Worm (Caenorhabditis elegans) whole organism, L3 larva: ENCODE measurements around the gene srx-134.

Source experiments
- aly-2 ChIP-seq: fragments of 150-350 bp; optimal IDR thresholded peaks from 2 replicates; lab custom pipeline; 2014; ENCODE audit warnings: missing biosample characterization, missing genetic modification characterization
- egl-27 ChIP-seq: sonication (generic microtip); optimal IDR thresholded peaks from 4 replicates; lab custom pipeline; 2017; ENCODE audit warnings: missing biosample characterization, missing genetic modification reagents, missing genetic modification characterization
- elt-1 ChIP-seq: fragments of 150-350 bp; optimal IDR thresholded peaks from 2 replicates; lab custom pipeline; 2014; ENCODE audit warnings: missing biosample characterization, missing genetic modification characterization
- fkh-10 ChIP-seq: sonication (generic microtip); optimal IDR thresholded peaks from 2 replicates; lab custom pipeline; 2017; ENCODE audit warnings: missing biosample characterization, missing genetic modification reagents, missing genetic modification characterization
- nhr-12 ChIP-seq: fragments of 150-350 bp; optimal IDR thresholded peaks from 2 replicates; lab custom pipeline; 2014; ENCODE audit warnings: missing biosample characterization, missing genetic modification characterization
- nhr-237 ChIP-seq: fragments of 150-350 bp; optimal IDR thresholded peaks from 2 replicates; lab custom pipeline; 2014; ENCODE audit warnings: missing biosample characterization, missing genetic modification characterization
- nhr-25 ChIP-seq: sonication (generic microtip); optimal IDR thresholded peaks from 2 replicates; lab custom pipeline; 2017; ENCODE audit warnings: missing biosample characterization, missing genetic modification characterization
- unc-39 ChIP-seq: sonication (generic microtip); optimal IDR thresholded peaks from 4 replicates; lab custom pipeline; 2017; ENCODE audit warnings: missing biosample characterization, missing genetic modification characterization

srx-134 gene

DNA sequence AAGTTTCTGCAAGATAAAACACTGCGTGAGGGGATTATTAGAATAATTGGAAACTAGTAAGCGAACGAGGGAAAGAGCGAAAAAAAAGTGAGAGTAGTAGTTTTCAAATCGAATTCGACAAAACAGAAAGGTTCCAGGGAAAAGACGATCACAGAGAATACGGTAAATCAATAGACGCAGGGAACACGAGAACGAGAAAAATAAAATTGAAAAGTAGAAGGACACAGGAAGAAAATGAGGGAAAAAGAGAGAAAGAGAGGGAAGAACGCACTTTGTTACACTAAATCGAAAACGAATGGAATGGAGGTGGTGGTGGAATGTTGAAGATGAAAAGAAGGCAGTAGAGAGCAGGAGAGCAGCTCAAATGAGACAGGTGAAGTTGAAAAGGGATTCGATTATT is 49.0 kb downstream of the srx-134 start, which contains the start of gene swan-1:
Gene swan-1, minus strand, starts transcription at position 6 of the 400 bp plus-strand sequence.
- TF ChIP-seq unc-39 (tag; lab: Kevin White, UChicago) (no peak), nhr-12 (tag; lab: Kevin White, UChicago) (no peak), egl-27 (no peak), elt-1 (tag; lab: Kevin White, UChicago) (no peak), nhr-237 (tag; lab: Kevin White, UChicago) (no peak), fkh-10 (no peak), nhr-25 (tag; lab: Kevin White, UChicago) (peak; percentile 14), aly-2 (tag; lab: Kevin White, UChicago) (no peak)
